Worm (Caenorhabditis elegans) whole organism, mixed stage, embryonic: Measurements from ENCODE around the gene ZK218.1.

Experiments
- ces-1 ChIP-seq: fragments of 150-350 bp; optimal IDR thresholded peaks from 2 replicates; lab custom pipeline; 2014; ENCODE audit warnings: missing biosample characterization, missing genetic modification reagents, missing genetic modification characterization
- elt-1 ChIP-seq: sonication (generic microtip); optimal IDR thresholded peaks from 2 replicates; lab custom pipeline; 2017; ENCODE audit warnings: missing genetic modification characterization, mild to moderate bottlenecking, missing compliant biosample characterization, antibody characterized with exemption, moderate library complexity, borderline replicate concordance; ENCODE audit not compliant: insufficient read depth
- elt-3 ChIP-seq: fragments of 150-350 bp; optimal IDR thresholded peaks from 2 replicates; lab custom pipeline; 2014; ENCODE audit warnings: missing biosample characterization, missing genetic modification characterization
- lin-13 ChIP-seq: fragments of 150-350 bp; optimal IDR thresholded peaks from 2 replicates; lab custom pipeline; 2014; ENCODE audit warnings: missing biosample characterization, missing genetic modification characterization
- lsy-2 ChIP-seq: fragments of 150-350 bp; optimal IDR thresholded peaks from 2 replicates; lab custom pipeline; 2014; ENCODE audit warnings: missing biosample characterization, missing genetic modification characterization
- nhr-12 ChIP-seq: fragments of 150-350 bp; optimal IDR thresholded peaks from 2 replicates; lab custom pipeline; 2014; ENCODE audit warnings: missing biosample characterization, missing genetic modification characterization
- nhr-2 ChIP-seq: fragments of 150-350 bp; optimal IDR thresholded peaks from 2 replicates; lab custom pipeline; 2014; ENCODE audit warnings: missing biosample characterization, missing genetic modification characterization
- nhr-28 ChIP-seq: fragments of 150-350 bp; optimal IDR thresholded peaks from 2 replicates; lab custom pipeline; 2014; ENCODE audit warnings: missing biosample characterization, missing genetic modification characterization
- snpc-4 ChIP-seq: fragments of 150-350 bp; optimal IDR thresholded peaks from 2 replicates; lab custom pipeline; 2014; ENCODE audit warnings: missing biosample characterization, missing genetic modification characterization
- sptf-1 ChIP-seq: sonication (generic microtip); optimal IDR thresholded peaks from 2 replicates; lab custom pipeline; 2017; ENCODE audit warnings: mild to moderate bottlenecking, missing genetic modification characterization, moderate library complexity, missing compliant biosample characterization
- unc-39 ChIP-seq: fragments of 150-350 bp; optimal IDR thresholded peaks from 2 replicates; lab custom pipeline; 2014; ENCODE audit warnings: missing biosample characterization, missing genetic modification characterization
- ztf-11 ChIP-seq: fragments of 150-350 bp; optimal IDR thresholded peaks from 2 replicates; lab custom pipeline; 2014; ENCODE audit warnings: missing biosample characterization, missing genetic modification characterization

DNA sequence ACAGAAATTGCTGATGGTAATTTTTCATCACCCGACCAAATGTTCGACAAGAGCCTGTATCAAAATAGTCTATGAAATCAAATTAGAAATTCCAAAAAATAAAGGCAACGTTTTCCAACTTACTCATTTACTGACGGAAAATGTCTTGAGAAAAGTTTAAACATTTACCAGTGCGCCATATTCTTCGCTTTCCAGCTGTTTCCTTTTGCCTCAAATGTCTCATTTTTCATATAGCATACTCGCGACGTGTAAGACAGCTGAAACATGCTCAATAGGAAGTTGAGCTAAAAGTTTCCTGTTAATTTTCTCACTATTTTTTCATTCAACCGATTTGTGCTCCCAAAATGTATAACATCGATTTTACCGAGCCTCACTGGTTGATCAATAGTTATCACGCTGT, 32.4 kb upstream of the ZK218.1 start, which contains the start of gene sri-66:
- TF ChIP-seq nhr-28 (tag; lab: Kevin White, UChicago) (no peak), nhr-2 (tag; lab: Kevin White, UChicago) (no peak), unc-39 (tag; lab: Kevin White, UChicago) (no peak), ces-1 (GFP tag; lab: Kevin White, UChicago) (no peak), elt-3 (no peak), lin-13 (tag; lab: Kevin White, UChicago) (no peak), lsy-2 (no peak), snpc-4 (tag; lab: Kevin White, UChicago) (no peak), sptf-1 (tag; lab: Kevin White, UChicago) (no peak), elt-1 (tag; lab: Kevin White, UChicago) (no peak), nhr-12 (no peak), ztf-11 (tag; lab: Kevin White, UChicago) (no peak)
